Fruit fly (Drosophila melanogaster) whole organism, adult: Measurements from ENCODE around the gene CG42399.
A peak's percentile ranks its signal among the peaks of the same experiment; 100 is the strongest.

Source experiments
- CG12768 ChIP-seq: fragments of 200-800 bp; sonication (Bioruptor generic); optimal IDR thresholded peaks from 2 replicates; lab custom pipeline; 2017; ENCODE audit warnings: missing biosample characterization, missing genetic modification characterization, mild to moderate bottlenecking, moderate library complexity, missing genetic modification reagents
- CG1620 ChIP-seq: fragments of 200-800 bp; sonication (Bioruptor generic); optimal IDR thresholded peaks from 2 replicates; lab custom pipeline; 2016; ENCODE audit warnings: missing biosample characterization, missing genetic modification characterization
- CG33017 ChIP-seq: fragments of 200-800 bp; sonication (Bioruptor generic); optimal IDR thresholded peaks from 2 replicates; lab custom pipeline; 2018; ENCODE audit warnings: missing biosample characterization, mild to moderate bottlenecking, missing genetic modification characterization, moderate library complexity
- Hr96 ChIP-seq: fragments of 200-800 bp; sonication (Bioruptor generic); optimal IDR thresholded peaks from 2 replicates; lab custom pipeline; 2016; ENCODE audit warnings: missing biosample characterization, missing genetic modification characterization
- bab1 ChIP-seq: fragments of 200-800 bp; sonication (Bioruptor generic); optimal IDR thresholded peaks from 3 replicates; lab custom pipeline; 2019; ENCODE audit warnings: missing biosample characterization, mild to moderate bottlenecking, missing genetic modification characterization, moderate library complexity
- cnc ChIP-seq, 2 experiments: fragments of >200 bp; optimal IDR thresholded peaks; 2 replicates each; lab custom pipeline; 2017
- kay ChIP-seq: fragments of 200-800 bp; sonication (Bioruptor generic); peaks from one replicate; lab custom pipeline; 2016; ENCODE audit warnings: missing biosample characterization, missing genetic modification characterization, borderline replicate concordance
- tj ChIP-seq: fragments of 200-800 bp; sonication (Bioruptor generic); optimal IDR thresholded peaks from 3 replicates; lab custom pipeline; 2017; ENCODE audit warnings: missing biosample characterization, mild to moderate bottlenecking, missing genetic modification characterization, moderate library complexity

DNA sequence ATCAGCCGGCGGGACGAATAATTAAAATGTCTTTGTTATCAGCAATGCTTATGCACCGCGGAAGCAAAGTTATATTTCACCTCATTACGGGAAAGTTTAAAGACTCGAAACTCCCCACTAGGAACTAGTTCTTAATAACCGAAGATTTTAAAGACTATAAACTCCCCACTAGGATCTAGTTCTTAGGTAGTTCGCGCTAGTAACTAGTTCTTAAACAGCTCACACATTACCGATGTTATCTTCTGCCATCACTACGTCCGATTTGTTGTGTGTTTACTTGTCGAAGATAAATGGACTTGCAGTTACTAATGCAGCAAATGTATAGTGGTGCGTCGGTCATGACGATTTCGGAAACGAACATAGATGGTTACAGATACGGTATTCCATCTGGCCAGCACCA is 10.0 kb downstream of the CG42399 start, which contains the start of the genes CG31974 and CG11454:
- TF ChIP-seq bab1 (GFP tag; lab: Kevin White, UChicago) (peak; percentile 9), cnc (optimal IDR thresholded peaks at IDR 0.05; lab: Kevin White, UChicago) (no peak), CG33017 (tag; lab: Kevin White, UChicago) (no peak), CG1620 (GFP tag; lab: Kevin White, UChicago) (no peak), kay (GFP tag; lab: Kevin White, UChicago) (no peak), CG12768 (GFP tag; lab: Kevin White, UChicago) (no peak), tj (GFP tag; lab: Kevin White, UChicago) (no peak), Hr96 (GFP tag; lab: Kevin White, UChicago) (no peak)
